Fruit fly (Drosophila melanogaster): ENCODE measurements around the gene CG32081.

CG32081 gene

DNA sequence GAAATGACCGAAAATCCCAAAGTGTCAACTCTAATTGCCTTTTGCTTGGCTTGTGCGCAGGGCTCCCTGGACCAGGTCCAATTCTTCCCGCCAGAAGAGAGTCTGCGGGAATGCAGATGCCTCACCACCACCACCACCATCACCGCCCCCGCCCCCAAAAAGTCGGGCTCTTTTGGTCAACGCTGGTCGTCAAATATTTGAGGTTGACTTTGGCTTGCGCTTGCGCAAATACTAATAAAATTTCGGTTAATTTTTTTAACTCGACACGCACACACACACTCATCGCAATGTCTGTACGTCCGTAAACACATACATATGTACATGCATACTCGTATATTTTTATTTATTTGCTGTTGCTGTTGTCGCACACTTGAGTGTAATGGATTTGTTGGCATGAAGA, 23.4 kb upstream of the CG32081 start:
- TF ChIP-seq tup (GFP tag; optimal IDR thresholded peaks at IDR 0.05) = no peak
- no peak for TF ChIP-seq Hr78 (GFP tag; optimal IDR thresholded peaks at IDR 0.05)
- TF ChIP-seq CG4424 (GFP tag; optimal IDR thresholded peaks at IDR 0.05) = no peak
- TF ChIP-seq Oaz (GFP tag; IDR thresholded peaks at IDR 0.05) = no peak
- no peak for TF ChIP-seq esg (GFP tag; conservative IDR thresholded peaks at IDR 0.05)
- TF ChIP-seq CG15696 (tag; optimal IDR thresholded peaks at IDR 0.05) = peak; percentile 50
- TF ChIP-seq ATbp (GFP tag; optimal IDR thresholded peaks at IDR 0.05) = peak; percentile 28
- TF ChIP-seq Mad (GFP tag; optimal IDR thresholded peaks at IDR 0.05) = no peak
- TF ChIP-seq Scr (GFP tag; IDR thresholded peaks at IDR 0.05; ENCODE audit: partially characterized antibody) = no peak
- TF ChIP-seq crp (GFP tag; optimal IDR thresholded peaks at IDR 0.05) = no peak
- TF ChIP-seq CG3838 (GFP tag; optimal IDR thresholded peaks at IDR 0.05) = no peak
- no peak for TF ChIP-seq Elba2 (GFP tag; optimal IDR thresholded peaks at IDR 0.05)
- TF ChIP-seq CG2875 (GFP tag; optimal IDR thresholded peaks at IDR 0.05) = peak; percentile 23
- no peak for TF ChIP-seq h (optimal IDR thresholded peaks at IDR 0.05)
- no peak for TF ChIP-seq CG18764 (GFP tag; optimal IDR thresholded peaks at IDR 0.05)
- TF ChIP-seq CG12155 (GFP tag; optimal IDR thresholded peaks at IDR 0.05) = no peak
- TF ChIP-seq sens (GFP tag) = peak; percentile 16
- TF ChIP-seq cg (GFP tag; optimal IDR thresholded peaks at IDR 0.05) = peak; percentile 49
- peak; percentile 38 for TF ChIP-seq ewg (GFP tag; optimal IDR thresholded peaks at IDR 0.05)
- no peak for TF ChIP-seq Abd-B (GFP tag; optimal IDR thresholded peaks at IDR 0.05)
- TF ChIP-seq CG17829 (tag; optimal IDR thresholded peaks at IDR 0.05) = no peak
- no peak for TF ChIP-seq ash1 (GFP tag; optimal IDR thresholded peaks at IDR 0.05)
- TF ChIP-seq CG17568 (GFP tag; optimal IDR thresholded peaks at IDR 0.05) = peak; percentile 25
- TF ChIP-seq zen2 (GFP tag; IDR thresholded peaks at IDR 0.05; ENCODE audit: partially characterized antibody) = no peak
- no peak for TF ChIP-seq jing (GFP tag; optimal IDR thresholded peaks at IDR 0.05)
- TF ChIP-seq CG15601 (tag; optimal IDR thresholded peaks at IDR 0.05) = peak; percentile 17
- TF ChIP-seq gcm (GFP tag; optimal IDR thresholded peaks at IDR 0.05) = peak; percentile 15
- no peak for TF ChIP-seq ato (GFP tag; IDR thresholded peaks at IDR 0.05; ENCODE audit: partially characterized antibody)
- TF ChIP-seq kni (GFP tag; optimal IDR thresholded peaks at IDR 0.05) = peak; percentile 17
- no peak for TF ChIP-seq Doc3 (GFP tag; IDR thresholded peaks at IDR 0.05; ENCODE audit: partially characterized antibody)
- peak; percentile 10; the same call in 1 of the 2 replicates for TF ChIP-seq CG14441 (GFP tag; IDR thresholded peaks at IDR 0.05)
- TF ChIP-seq HmgZ (tag; optimal IDR thresholded peaks at IDR 0.05) = no peak
- TF ChIP-seq CG10462 (GFP tag; optimal IDR thresholded peaks at IDR 0.05) = no peak
- TF ChIP-seq otp (GFP tag; IDR thresholded peaks at IDR 0.05) = 0 out of 3 replicates have a peak, but pooled peaks have one; percentile 61
- TF ChIP-seq CG7357 (GFP tag; IDR thresholded peaks at IDR 0.05) = no peak
- TF ChIP-seq CG8944 (GFP tag; optimal IDR thresholded peaks at IDR 0.05) = no peak
- TF ChIP-seq Myb (GFP tag; optimal IDR thresholded peaks at IDR 0.05) = no peak
- TF ChIP-seq CG3407 (GFP tag; optimal IDR thresholded peaks at IDR 0.05) = peak; percentile 5
- no peak for TF ChIP-seq CkIIα-i1 (GFP tag; IDR thresholded peaks at IDR 0.05)
- TF ChIP-seq lbe (GFP tag; optimal IDR thresholded peaks at IDR 0.05) = no peak
- TF ChIP-seq CG31365 (tag; optimal IDR thresholded peaks at IDR 0.05) = no peak
- TF ChIP-seq nerfin-1 (tag; optimal IDR thresholded peaks at IDR 0.05) = peak; percentile 30
- peak; percentile 25 for TF ChIP-seq sqz (GFP tag; optimal IDR thresholded peaks at IDR 0.05)
- no peak for TF ChIP-seq Hr39 (optimal IDR thresholded peaks at IDR 0.05)
- TF ChIP-seq tll (GFP tag; optimal IDR thresholded peaks at IDR 0.05) = peak in 1 of 2 experiments; percentile 19
- TF ChIP-seq fd102C (GFP tag; optimal IDR thresholded peaks at IDR 0.05) = peak; percentile 30
- TF ChIP-seq CG14710 (tag; optimal IDR thresholded peaks at IDR 0.05) = no peak
- no peak for TF ChIP-seq repo (GFP tag; optimal IDR thresholded peaks at IDR 0.05)
- TF ChIP-seq CG5180 (GFP tag; optimal IDR thresholded peaks at IDR 0.05) = peak; percentile 7
- TF ChIP-seq Blimp-1 (GFP tag; optimal IDR thresholded peaks at IDR 0.05) = no peak

Data from whole organism, embryonic.